Fruit fly (Drosophila melanogaster): ENCODE data around the gene CG6195.

DNA sequence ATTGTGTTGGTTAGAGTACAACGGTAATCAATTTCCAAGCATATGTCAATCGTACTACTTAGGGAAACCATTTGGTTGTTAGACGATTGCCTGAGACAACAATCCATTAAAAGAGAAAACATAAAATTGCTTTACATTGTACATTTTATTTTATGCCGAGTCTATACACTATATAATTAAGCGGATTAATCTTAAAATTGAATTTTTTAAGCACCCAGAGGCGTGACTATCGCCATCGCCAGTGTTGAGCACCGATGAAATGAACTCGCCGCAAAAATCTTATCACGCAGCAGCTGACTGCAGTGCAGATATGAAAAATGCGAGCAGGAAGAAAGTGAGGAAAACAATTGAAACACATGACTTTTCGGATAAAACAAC is 5.3 kb downstream of the CG6195 start:
- TF ChIP-seq CTCF (optimal IDR thresholded peaks at IDR 0.05): no peak
- TF ChIP-seq CG8478 (optimal IDR thresholded peaks at IDR 0.05): no peak

Data from S2 (cell line).